Fruit fly (Drosophila melanogaster) whole organism, embryonic: ENCODE measurements around the gene CG43339.
A peak's percentile ranks its signal among the peaks of the same experiment; 100 is the strongest.

Experiments
- Antp ChIP-seq: fragments of 200-800 bp; sonication (Bioruptor generic); optimal IDR thresholded peaks from 3 replicates; lab custom pipeline; 2016; ENCODE audit warnings: missing biosample characterization, missing genetic modification characterization
- Awh ChIP-seq: fragments of 200-800 bp; sonication (Bioruptor generic); IDR thresholded peaks from 2 replicates; pipeline ENCODE4, ENCODE4 v1.3.6; 2022; ENCODE audit warnings: missing biosample characterization, missing genetic modification characterization
- CG11247 ChIP-seq: fragments of 200-800 bp; sonication (Bioruptor generic); IDR thresholded peaks from 2 replicates; pipeline ENCODE4 v1.3.6; 2022; ENCODE audit warnings: missing biosample characterization, missing genetic modification characterization
- CG11504 ChIP-seq: fragments of 200-800 bp; sonication (Bioruptor generic); optimal IDR thresholded peaks from 3 replicates; lab custom pipeline; 2019; ENCODE audit warnings: missing biosample characterization, mild to moderate bottlenecking, missing genetic modification characterization, moderate library complexity
- CG15073 ChIP-seq: fragments of 200-800 bp; sonication (Bioruptor generic); optimal IDR thresholded peaks from 2 replicates; lab custom pipeline; 2016; ENCODE audit warnings: missing biosample characterization, missing genetic modification characterization
- CG17186 ChIP-seq: fragments of 200-800 bp; sonication (Bioruptor generic); optimal IDR thresholded peaks from 3 replicates; lab custom pipeline; 2017; ENCODE audit warnings: missing biosample characterization, missing genetic modification reagents, missing genetic modification characterization
- CG17568 ChIP-seq: fragments of 200-800 bp; sonication (Bioruptor generic); optimal IDR thresholded peaks from 2 replicates; lab custom pipeline; 2018; ENCODE audit warnings: missing biosample characterization, mild to moderate bottlenecking, missing genetic modification characterization, moderate library complexity
- CG1792 ChIP-seq: fragments of 200-800 bp; sonication (Bioruptor generic); optimal IDR thresholded peaks from 2 replicates; lab custom pipeline; 2016; ENCODE audit warnings: missing biosample characterization, missing genetic modification characterization
- CG31224 ChIP-seq: fragments of 200-800 bp; sonication (Bioruptor generic); IDR thresholded peaks from 2 replicates; pipeline ENCODE4 v1.3.6; 2022; ENCODE audit warnings: missing biosample characterization, missing genetic modification characterization
- CG32532 ChIP-seq: fragments of 200-800 bp; sonication (Bioruptor generic); IDR thresholded peaks from 2 replicates; pipeline ENCODE4 v1.3.6; 2022; ENCODE audit warnings: missing biosample characterization, missing genetic modification characterization
- CG3995 ChIP-seq: fragments of 200-800 bp; sonication (Bioruptor generic); optimal IDR thresholded peaks from 3 replicates; lab custom pipeline; 2016; ENCODE audit warnings: missing biosample characterization, missing genetic modification characterization
- CG4360 ChIP-seq: fragments of 200-800 bp; sonication (Bioruptor generic); IDR thresholded peaks from 2 replicates; pipeline ENCODE4 v1.3.6; 2022; ENCODE audit warnings: missing biosample characterization, missing genetic modification characterization
- CG4730 ChIP-seq: fragments of 200-800 bp; sonication (Bioruptor generic); IDR thresholded peaks from 2 replicates; pipeline ENCODE4 v1.3.6; 2022; ENCODE audit warnings: missing biosample characterization, missing genetic modification characterization
- CG4854 ChIP-seq: fragments of 200-800 bp; sonication (Bioruptor generic); optimal IDR thresholded peaks from 2 replicates; lab custom pipeline; 2016; ENCODE audit warnings: missing biosample characterization, missing genetic modification characterization, inconsistent platforms
- CG6791 ChIP-seq: fragments of 200-800 bp; sonication (Bioruptor generic); IDR thresholded peaks from 3 replicates; pipeline ENCODE4 v1.3.6; 2022; ENCODE audit warnings: missing biosample characterization, missing genetic modification characterization; ENCODE audit not compliant: partially characterized antibody
- CG8944 ChIP-seq: fragments of 200-800 bp; sonication (Bioruptor generic); optimal IDR thresholded peaks from 3 replicates; lab custom pipeline; 2016; ENCODE audit warnings: missing biosample characterization, missing genetic modification characterization
- CkIIα-i1 ChIP-seq: fragments of 200-800 bp; sonication (Bioruptor generic); IDR thresholded peaks from 2 replicates; pipeline ENCODE4 v1.3.6; 2022; ENCODE audit warnings: missing biosample characterization, missing genetic modification characterization
- D ChIP-seq, 2 experiments: fragments of 200-800 bp in 1 of 2; fragments of >200 bp in 1 of 2; sonication (Bioruptor generic) in 1 of 2; optimal IDR thresholded peaks; 2 replicates in 1 of 2; 3 replicates in 1 of 2; lab custom pipeline; 2017; ENCODE audit warnings: mild to moderate bottlenecking in 1 of 2, missing biosample characterization in 1 of 2, missing genetic modification characterization in 1 of 2, missing genetic modification reagents in 1 of 2
- Dip3 ChIP-seq: fragments of 200-800 bp; sonication (Bioruptor generic); optimal IDR thresholded peaks from 3 replicates; lab custom pipeline; 2016; ENCODE audit warnings: missing biosample characterization, missing genetic modification characterization
- Fer2 ChIP-seq: fragments of 200-800 bp; sonication (Bioruptor generic); optimal IDR thresholded peaks from 2 replicates; lab custom pipeline; 2018; ENCODE audit warnings: missing biosample characterization, mild to moderate bottlenecking, missing genetic modification characterization, moderate library complexity
- Hmr ChIP-seq: fragments of 200-800 bp; sonication (Bioruptor generic); optimal IDR thresholded peaks from 3 replicates; lab custom pipeline; 2017; ENCODE audit warnings: mild to moderate bottlenecking, missing biosample characterization, missing genetic modification reagents, missing genetic modification characterization
- Hr78 ChIP-seq, 2 experiments: fragments of 200-800 bp in 1 of 2; fragments of >200 bp in 1 of 2; sonication (Bioruptor generic) in 1 of 2; optimal IDR thresholded peaks; 2 replicates each; lab custom pipeline; 2017 to 2019; ENCODE audit warnings: missing biosample characterization in 2 of 2, missing genetic modification characterization in 2 of 2, mild to moderate bottlenecking in 1 of 2, moderate library complexity in 1 of 2
- Mes4 ChIP-seq: fragments of 200-800 bp; sonication (Bioruptor generic); optimal IDR thresholded peaks from 2 replicates; lab custom pipeline; 2016; ENCODE audit warnings: missing biosample characterization, missing genetic modification characterization
- Vsx1 ChIP-seq: fragments of 200-800 bp; sonication (Bioruptor generic); optimal IDR thresholded peaks from 2 replicates; lab custom pipeline; 2017; ENCODE audit warnings: missing biosample characterization, mild to moderate bottlenecking, missing genetic modification characterization, missing genetic modification reagents
- Xbp1 ChIP-seq: fragments of 200-800 bp; sonication (Bioruptor generic); optimal IDR thresholded peaks from 3 replicates; lab custom pipeline; 2016; ENCODE audit warnings: missing biosample characterization, mild to moderate bottlenecking, missing genetic modification characterization
- ab ChIP-seq: fragments of 200-800 bp; sonication (Bioruptor generic); optimal IDR thresholded peaks from 2 replicates; lab custom pipeline; 2016; ENCODE audit warnings: missing biosample characterization, missing genetic modification characterization
- btn ChIP-seq: fragments of 200-800 bp; sonication (Bioruptor generic); optimal IDR thresholded peaks from 2 replicates; lab custom pipeline; 2016; ENCODE audit warnings: missing biosample characterization, missing genetic modification characterization
- ewg ChIP-seq: fragments of 200-800 bp; sonication (Bioruptor generic); optimal IDR thresholded peaks from 3 replicates; lab custom pipeline; 2017; ENCODE audit warnings: mild to moderate bottlenecking, missing biosample characterization, missing genetic modification reagents, missing genetic modification characterization
- fd3F ChIP-seq: fragments of 200-800 bp; sonication (Bioruptor generic); optimal IDR thresholded peaks from 2 replicates; lab custom pipeline; 2018; ENCODE audit warnings: missing biosample characterization, mild to moderate bottlenecking, missing genetic modification characterization, moderate library complexity
- gsb-n ChIP-seq: fragments of 200-800 bp; sonication (Bioruptor generic); optimal IDR thresholded peaks from 3 replicates; lab custom pipeline; 2018; ENCODE audit warnings: missing biosample characterization, mild to moderate bottlenecking, missing genetic modification characterization
- hth ChIP-seq: fragments of >200 bp; optimal IDR thresholded peaks from 2 replicates; lab custom pipeline; 2017; ENCODE audit warnings: inconsistent platforms
- kni ChIP-seq: fragments of 200-800 bp; sonication (Bioruptor generic); optimal IDR thresholded peaks from 3 replicates; lab custom pipeline; 2017; ENCODE audit warnings: mild to moderate bottlenecking, missing biosample characterization, missing genetic modification reagents, missing genetic modification characterization
- lab ChIP-seq: fragments of 200-800 bp; sonication (Bioruptor generic); optimal IDR thresholded peaks from 3 replicates; lab custom pipeline; 2017; ENCODE audit warnings: missing biosample characterization, missing genetic modification characterization, mild to moderate bottlenecking, moderate library complexity, missing genetic modification reagents
- mam ChIP-seq: fragments of 200-800 bp; sonication (Bioruptor generic); optimal IDR thresholded peaks from 3 replicates; lab custom pipeline; 2016; ENCODE audit warnings: missing biosample characterization, missing genetic modification characterization
- otp ChIP-seq: fragments of 200-800 bp; sonication (Bioruptor generic); IDR thresholded peaks from 3 replicates; pipeline ENCODE4, ENCODE4 v1.3.6; 2022; ENCODE audit warnings: missing biosample characterization, missing genetic modification characterization
- peb ChIP-seq: fragments of 200-800 bp; sonication (Bioruptor generic); IDR thresholded peaks from 2 replicates; pipeline ENCODE4 v1.3.6; 2022; ENCODE audit warnings: missing biosample characterization, missing genetic modification characterization
- pnt ChIP-seq: fragments of 200-800 bp; sonication (Bioruptor generic); optimal IDR thresholded peaks from 3 replicates; lab custom pipeline; 2016; ENCODE audit warnings: missing biosample characterization, missing genetic modification characterization
- pros ChIP-seq: fragments of 200-800 bp; sonication (Bioruptor generic); optimal IDR thresholded peaks from 3 replicates; lab custom pipeline; 2019; ENCODE audit warnings: missing biosample characterization, mild to moderate bottlenecking, missing genetic modification characterization, moderate library complexity
- ro ChIP-seq: fragments of 200-800 bp; sonication (Bioruptor generic); IDR thresholded peaks from 2 replicates; pipeline ENCODE4 v1.3.6; 2022; ENCODE audit warnings: missing biosample characterization, missing genetic modification characterization
- sima ChIP-seq: fragments of 200-800 bp; sonication (Bioruptor generic); optimal IDR thresholded peaks from 2 replicates; lab custom pipeline; 2016; ENCODE audit warnings: missing biosample characterization, missing genetic modification characterization
- slou ChIP-seq: fragments of 200-800 bp; sonication (Bioruptor generic); optimal IDR thresholded peaks from 3 replicates; lab custom pipeline; 2016; ENCODE audit warnings: missing biosample characterization, missing genetic modification characterization
- stwl ChIP-seq: fragments of 200-800 bp; sonication (Bioruptor generic); optimal IDR thresholded peaks from 3 replicates; lab custom pipeline; 2018; ENCODE audit warnings: missing biosample characterization, mild to moderate bottlenecking, missing genetic modification characterization, moderate library complexity
- tgo ChIP-seq: fragments of 200-800 bp; sonication (Bioruptor generic); IDR thresholded peaks from 3 replicates; pipeline ENCODE4 v1.3.6; 2022; ENCODE audit warnings: missing biosample characterization, missing genetic modification characterization
- tll ChIP-seq, 2 experiments: fragments of 200-800 bp in 1 of 2; fragments of >200 bp in 1 of 2; sonication (Bioruptor generic) in 1 of 2; optimal IDR thresholded peaks; 2 replicates each; lab custom pipeline; 2017 to 2019; ENCODE audit warnings: missing biosample characterization in 2 of 2, missing genetic modification characterization in 2 of 2, mild to moderate bottlenecking in 1 of 2, moderate library complexity in 1 of 2
- ttk ChIP-seq: fragments of 200-800 bp; sonication (Bioruptor generic); IDR thresholded peaks from 2 replicates; pipeline ENCODE4 v2.1.2; 2022; ENCODE audit warnings: missing biosample characterization, missing genetic modification characterization
- unc-4 ChIP-seq: fragments of 200-800 bp; sonication (Bioruptor generic); IDR thresholded peaks from 2 replicates; pipeline ENCODE4 v1.3.6; 2022; ENCODE audit warnings: missing biosample characterization, missing genetic modification characterization; ENCODE audit not compliant: partially characterized antibody
- vfl ChIP-seq: fragments of 200-800 bp; sonication (Bioruptor generic); optimal IDR thresholded peaks from 2 replicates; lab custom pipeline; 2016; ENCODE audit warnings: missing biosample characterization, missing genetic modification characterization
- wdn ChIP-seq: fragments of 200-800 bp; sonication (Bioruptor generic); IDR thresholded peaks from 2 replicates; pipeline ENCODE4 v1.3.6; 2022; ENCODE audit warnings: missing biosample characterization, missing genetic modification characterization

The CG43339 gene

DNA sequence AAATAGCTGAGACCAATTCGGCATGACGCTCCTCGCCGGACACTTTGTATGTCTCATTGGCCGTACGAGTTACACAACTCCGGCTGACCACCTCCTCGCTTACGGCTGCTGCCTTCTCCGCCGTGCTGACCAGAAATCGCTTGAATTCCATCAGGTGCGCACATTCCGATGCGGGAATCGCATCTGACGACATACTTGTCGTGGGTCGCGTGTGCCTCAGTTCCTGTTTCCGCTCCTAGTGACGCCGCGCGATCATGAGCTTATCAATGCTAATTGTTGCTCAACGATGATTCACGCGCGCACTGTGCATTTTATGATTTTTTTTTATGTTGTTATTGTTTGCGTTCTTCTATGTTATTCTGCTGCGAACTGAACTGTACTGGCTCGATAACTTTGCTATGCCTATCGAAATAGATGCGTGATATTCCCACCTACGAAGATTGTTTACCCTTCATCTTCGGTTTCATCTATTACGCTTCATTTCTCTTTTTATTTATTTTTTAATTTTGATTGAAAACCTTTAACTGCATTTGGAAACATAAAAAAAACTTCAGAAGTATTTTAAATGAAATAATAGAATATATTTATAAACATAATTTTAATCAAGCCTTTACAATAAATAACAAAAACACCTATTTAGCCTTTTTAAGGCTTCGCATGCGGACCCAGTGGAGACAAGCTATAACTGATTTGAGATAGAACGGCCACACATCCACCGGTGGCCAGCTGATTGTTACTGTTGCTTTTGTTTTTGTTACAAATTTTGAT lies 29.8 kb upstream of the CG43339 start, which contains the start of the genes CG10376 and CG10343 (continued):
- TF ChIP-seq Hr78 (GFP tag; optimal IDR thresholded peaks at IDR 0.05; lab: Kevin White, UChicago), result no peak
- no peak for TF ChIP-seq CG4360 (GFP tag; lab: Robert Waterston, UW)
- TF ChIP-seq CG6791, result peak; percentile 78
- peak in 1 of 2 experiments; percentile 58 for TF ChIP-seq tll (GFP tag; optimal IDR thresholded peaks at IDR 0.05; lab: Kevin White, UChicago)
- peak; percentile 32 for TF ChIP-seq CG17568
- TF ChIP-seq slou (GFP tag; lab: Kevin White, UChicago), result peak; percentile 81
- peak; percentile 68 for TF ChIP-seq stwl (tag; lab: Kevin White, UChicago)
- TF ChIP-seq CG32532 (GFP tag; lab: Robert Waterston, UW), result peak; percentile 90
- peak; percentile 90 for TF ChIP-seq fd3F
- TF ChIP-seq tgo (GFP tag; lab: Robert Waterston, UW), result peak; percentile 88
- peak; percentile 82 for TF ChIP-seq CG31224 (GFP tag; lab: Robert Waterston, UW)
- peak; percentile 59 for TF ChIP-seq ro (GFP tag; lab: Robert Waterston, UW)
- TF ChIP-seq gsb-n (tag; lab: Kevin White, UChicago), result peak; percentile 90
- TF ChIP-seq ab (GFP tag; lab: Kevin White, UChicago), result peak; percentile 33
- TF ChIP-seq Vsx1 (GFP tag; lab: Kevin White, UChicago), result peak; percentile 72
- TF ChIP-seq CG17186 (GFP tag; lab: Kevin White, UChicago), result peak; percentile 37
- peak; percentile 84 for TF ChIP-seq ttk (GFP tag; lab: Robert Waterston, UW)
- TF ChIP-seq wdn, result peak; percentile 76
- no peak for TF ChIP-seq pros (GFP tag; lab: Kevin White, UChicago)
- no peak for TF ChIP-seq CkIIα-i1
- peak; percentile 49 for TF ChIP-seq CG8944 (GFP tag; lab: Kevin White, UChicago)
- no peak for TF ChIP-seq sima (GFP tag; lab: Kevin White, UChicago)
- peak; percentile 40; the same call in 1 of the 2 replicates for TF ChIP-seq unc-4
- peak; percentile 81 for TF ChIP-seq CG4730 (GFP tag; lab: Robert Waterston, UW)
- TF ChIP-seq CG3995 (GFP tag; lab: Kevin White, UChicago), result peak; percentile 16
- 0 out of 2 replicates have a peak, but pooled peaks have one; percentile 22 for TF ChIP-seq Awh (GFP tag; lab: Robert Waterston, UW)
- TF ChIP-seq Hmr (GFP tag; lab: Kevin White, UChicago), result peak; percentile 90
- no peak for TF ChIP-seq hth (lab: Kevin White, UChicago)
- no peak for TF ChIP-seq kni (GFP tag; lab: Kevin White, UChicago)
- peak; percentile 52 for TF ChIP-seq Antp (GFP tag; lab: Kevin White, UChicago)
- peak; percentile 33 for TF ChIP-seq CG1792 (GFP tag; lab: Kevin White, UChicago)
- TF ChIP-seq CG11504 (tag; lab: Kevin White, UChicago), result peak; percentile 91
- peak; percentile 70 for TF ChIP-seq vfl (GFP tag; lab: Kevin White, UChicago)
- peak; percentile 25 for TF ChIP-seq CG4854 (GFP tag; lab: Kevin White, UChicago)
- TF ChIP-seq Fer2 (tag; lab: Kevin White, UChicago), result peak; percentile 88
- TF ChIP-seq mam (GFP tag; lab: Kevin White, UChicago), result peak; percentile 69
- peak; percentile 3 for TF ChIP-seq Mes4
- peak; percentile 84 for TF ChIP-seq lab (GFP tag; lab: Kevin White, UChicago)
- TF ChIP-seq Xbp1 (GFP tag; lab: Kevin White, UChicago), result peak; percentile 93
- peak; percentile 65 for TF ChIP-seq Dip3 (GFP tag; lab: Kevin White, UChicago)
- TF ChIP-seq peb (GFP tag; lab: Robert Waterston, UW), result peak; percentile 69; the same call in 1 of the 2 replicates
- no peak for TF ChIP-seq D (optimal IDR thresholded peaks at IDR 0.05; lab: Kevin White, UChicago)
- TF ChIP-seq D (GFP tag; optimal IDR thresholded peaks at IDR 0.05; lab: Kevin White, UChicago), result peak; percentile 83
- peak; percentile 79 for TF ChIP-seq ewg (GFP tag; lab: Kevin White, UChicago)
- 0 out of 3 replicates have a peak, but pooled peaks have one; percentile 25 for TF ChIP-seq otp (GFP tag; lab: Robert Waterston, UW)
- peak; percentile 60 for TF ChIP-seq pnt
- TF ChIP-seq btn (GFP tag; lab: Kevin White, UChicago), result no peak
- peak; percentile 79 for TF ChIP-seq CG11247 (GFP tag; lab: Robert Waterston, UW)
- TF ChIP-seq CG15073, result peak; percentile 53
